Fruit fly (Drosophila melanogaster): Measurements from ENCODE around the gene capt.

Gene capt

dm6 chr2L:1102349-1102748 is 55.7 kb downstream of the capt start, which contains the start of gene CG4629:
Gene CG4629, minus strand, starts transcription at chr2L:1102504.
- TF ChIP-seq sv (GFP tag; optimal IDR thresholded peaks at IDR 0.05) (no peak), Jra (GFP tag; optimal IDR thresholded peaks at IDR 0.05) (no peak), rgr (GFP tag; optimal IDR thresholded peaks at IDR 0.05) (no peak), Hr78 (GFP tag; optimal IDR thresholded peaks at IDR 0.05) (no peak), Dif (GFP tag; optimal IDR thresholded peaks at IDR 0.05; ENCODE audit: partially characterized antibody) (peak; percentile 59), dsf (GFP tag; optimal IDR thresholded peaks at IDR 0.05; ENCODE audit: borderline replicate concordance) (no peak), jim (GFP tag; optimal IDR thresholded peaks at IDR 0.05) (no peak), fru (GFP tag; optimal IDR thresholded peaks at IDR 0.05) (peak; percentile 13), Hr83 (GFP tag; optimal IDR thresholded peaks at IDR 0.05; ENCODE audit: poor library complexity, severe bottlenecking) (no peak), OdsH (GFP tag; optimal IDR thresholded peaks at IDR 0.05) (no peak), Abd-B (GFP tag; optimal IDR thresholded peaks at IDR 0.05) (no peak), dmrt93B (GFP tag; optimal IDR thresholded peaks at IDR 0.05) (no peak), psq (GFP tag; optimal IDR thresholded peaks at IDR 0.05) (no peak), Dfd (GFP tag; optimal IDR thresholded peaks at IDR 0.05) (no peak), Myc (optimal IDR thresholded peaks at IDR 0.05) (no peak), Vsx2 (GFP tag; optimal IDR thresholded peaks at IDR 0.05; ENCODE audit: partially characterized antibody) (no peak), h (GFP tag; optimal IDR thresholded peaks at IDR 0.05) (no peak), sage (GFP tag; optimal IDR thresholded peaks at IDR 0.05) (no peak), CrebA (GFP tag; optimal IDR thresholded peaks at IDR 0.05; ENCODE audit: borderline replicate concordance) (no peak), br (GFP tag; optimal IDR thresholded peaks at IDR 0.05) (no peak), Mio (GFP tag; optimal IDR thresholded peaks at IDR 0.05) (no peak), brk (GFP tag; optimal IDR thresholded peaks at IDR 0.05) (no peak), Rel (GFP tag; optimal IDR thresholded peaks at IDR 0.05) (no peak), Rel (tag; optimal IDR thresholded peaks at IDR 0.05) (peak; percentile 20)
